Fruit fly (Drosophila melanogaster): ENCODE measurements around the gene CG3213.

Gene CG3213

dm6 chr2L:3555408-3556058, 36.1 kb upstream of the CG3213 start (continued):
- TF ChIP-seq CG15479 (GFP tag; optimal IDR thresholded peaks at IDR 0.05) (no peak), tup (GFP tag; optimal IDR thresholded peaks at IDR 0.05) (no peak), CG13894 (tag; optimal IDR thresholded peaks at IDR 0.05) (no peak), Taf1 (GFP tag; IDR thresholded peaks at IDR 0.05) (no peak), CG12071 (GFP tag; optimal IDR thresholded peaks at IDR 0.05) (no peak), Sox102F (GFP tag; optimal IDR thresholded peaks at IDR 0.05) (peak; percentile 23), CG17186 (GFP tag; optimal IDR thresholded peaks at IDR 0.05) (no peak), CG1832 (GFP tag; optimal IDR thresholded peaks at IDR 0.05) (no peak), lov (optimal IDR thresholded peaks at IDR 0.05) (no peak), lov (GFP tag; IDR thresholded peaks at IDR 0.05) (peak; percentile 78; the same call in 2 of the 3 replicates), sens-2 (GFP tag; IDR thresholded peaks at IDR 0.05) (0 out of 2 replicates have a peak, but pooled peaks have one; percentile 13), CG6689 (GFP tag; IDR thresholded peaks at IDR 0.05) (peak; percentile 59; the same call in 1 of the 2 replicates), MBD-R2 (GFP tag; IDR thresholded peaks at IDR 0.05) (no peak), en (GFP tag; optimal IDR thresholded peaks at IDR 0.05) (no peak), NfI (GFP tag; optimal IDR thresholded peaks at IDR 0.05) (no peak), CG17612 (GFP tag; IDR thresholded peaks at IDR 0.05) (no peak), CG10267 (tag; optimal IDR thresholded peaks at IDR 0.05) (peak; percentile 35), ind (GFP tag; optimal IDR thresholded peaks at IDR 0.05) (no peak), CG16813 (GFP tag; IDR thresholded peaks at IDR 0.05; ENCODE audit: partially characterized antibody) (peak; percentile 59), CG11695 (GFP tag; IDR thresholded peaks at IDR 0.05) (0 out of 3 replicates have a peak, but pooled peaks have one; percentile 25), CG3065 (GFP tag; optimal IDR thresholded peaks at IDR 0.05) (no peak), CG14667 (GFP tag; IDR thresholded peaks at IDR 0.05) (0 out of 2 replicates have a peak, but pooled peaks have one; percentile 17), gem (tag; optimal IDR thresholded peaks at IDR 0.05) (peak; percentile 50), Stat92E (GFP tag; optimal IDR thresholded peaks at IDR 0.05) (peak in 1 of 3 experiments; percentile 50), abd-A (tag; optimal IDR thresholded peaks at IDR 0.05) (no peak), Max (GFP tag; optimal IDR thresholded peaks at IDR 0.05) (no peak), CG8478 (optimal IDR thresholded peaks at IDR 0.05) (no peak), chm (GFP tag; IDR thresholded peaks at IDR 0.05) (peak; percentile 53; the same call in 1 of the 2 replicates), so (GFP tag; IDR thresholded peaks at IDR 0.05) (no peak), CG10959 (GFP tag; IDR thresholded peaks at IDR 0.05) (peak; percentile 59; the same call in 1 of the 2 replicates), HLH4C (GFP tag; IDR thresholded peaks at IDR 0.05; ENCODE audit: partially characterized antibody) (no peak), unc-4 (GFP tag; IDR thresholded peaks at IDR 0.05; ENCODE audit: partially characterized antibody) (no peak), Hr39 (optimal IDR thresholded peaks at IDR 0.05) (no peak), CG1233 (GFP tag; optimal IDR thresholded peaks at IDR 0.05) (peak; percentile 27), CG32767 (GFP tag; IDR thresholded peaks at IDR 0.05) (0 out of 2 replicates have a peak, but pooled peaks have one; percentile 17), CG10462 (GFP tag; optimal IDR thresholded peaks at IDR 0.05) (no peak), BtbVII (GFP tag; optimal IDR thresholded peaks at IDR 0.05) (no peak), prd (optimal IDR thresholded peaks at IDR 0.05) (no peak), prd (GFP tag; IDR thresholded peaks at IDR 0.05) (peak; percentile 75), D (optimal IDR thresholded peaks at IDR 0.05) (no peak), D (GFP tag; optimal IDR thresholded peaks at IDR 0.05) (peak; percentile 19), gro (GFP tag; optimal IDR thresholded peaks at IDR 0.05) (no peak), Hr51 (GFP tag; optimal IDR thresholded peaks at IDR 0.05) (no peak), CG7987 (GFP tag; optimal IDR thresholded peaks at IDR 0.05) (no peak), CG34376 (GFP tag; optimal IDR thresholded peaks at IDR 0.05) (no peak), Rfx (GFP tag; IDR thresholded peaks at IDR 0.05) (no peak), CG18262 (tag; optimal IDR thresholded peaks at IDR 0.05) (peak; percentile 45), HLHmδ (GFP tag; optimal IDR thresholded peaks at IDR 0.05) (no peak), CG4730 (GFP tag; IDR thresholded peaks at IDR 0.05) (no peak), Awh (GFP tag; IDR thresholded peaks at IDR 0.05) (peak; percentile 43; the same call in 1 of the 2 replicates)

All from whole organism, embryonic.